Fruit fly (Drosophila melanogaster): ENCODE results near the gene a10.

DNA sequence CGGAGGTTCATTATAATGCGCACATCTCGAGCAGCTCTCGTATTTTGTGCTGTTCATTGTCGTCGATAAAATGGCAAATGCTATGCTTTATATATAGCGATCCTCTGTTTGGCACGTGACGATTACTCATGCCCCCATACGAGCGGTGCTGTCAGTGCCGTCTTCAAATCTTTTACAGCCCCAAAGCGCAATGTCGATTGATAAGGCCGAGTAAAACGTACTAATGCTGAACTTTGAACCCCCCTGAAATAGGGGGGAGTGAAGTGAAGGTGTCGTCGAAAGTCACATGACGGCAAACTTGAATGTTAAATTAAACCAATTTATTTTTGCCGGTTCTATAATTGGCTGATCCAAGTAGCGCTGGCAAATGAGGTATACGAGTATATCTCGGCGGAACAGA is 23.3 kb downstream of the a10 start:
- TF ChIP-seq CG8478 (optimal IDR thresholded peaks at IDR 0.05) (no peak), psq (optimal IDR thresholded peaks at IDR 0.05) (no peak), pan (optimal IDR thresholded peaks at IDR 0.05) (no peak), usp (GFP tag; optimal IDR thresholded peaks at IDR 0.05) (no peak), EcR (GFP tag; optimal IDR thresholded peaks at IDR 0.05) (no peak)

Data from whole organism.